Fruit fly (Drosophila melanogaster): ENCODE results near the gene Blos4.

The Blos4 gene

dm6 chr3L:10857515-10858023, 21.3 kb upstream of the Blos4 start (continued):
- no peak for TF ChIP-seq CG4318 (GFP tag; optimal IDR thresholded peaks at IDR 0.05)
- no peak for TF ChIP-seq CG8319 (GFP tag; optimal IDR thresholded peaks at IDR 0.05)
- TF ChIP-seq CG31627 (GFP tag; optimal IDR thresholded peaks at IDR 0.05) = no peak
- TF ChIP-seq Eip75B (GFP tag; optimal IDR thresholded peaks at IDR 0.05) = peak; percentile 38
- TF ChIP-seq ss (GFP tag; optimal IDR thresholded peaks at IDR 0.05) = peak; percentile 62 to 69
- TF ChIP-seq fd85E (GFP tag; optimal IDR thresholded peaks at IDR 0.05) = no peak
- peak; percentile 32; the same call in 1 of the 3 replicates for TF ChIP-seq CG8119 (GFP tag; IDR thresholded peaks at IDR 0.05)
- TF ChIP-seq spab (GFP tag; optimal IDR thresholded peaks at IDR 0.05) = no peak
- no peak for TF ChIP-seq Hr39 (GFP tag; optimal IDR thresholded peaks at IDR 0.05)
- TF ChIP-seq CG6276 (GFP tag; optimal IDR thresholded peaks at IDR 0.05) = peak; percentile 18
- peak; percentile 21 for TF ChIP-seq CG11762 (GFP tag; optimal IDR thresholded peaks at IDR 0.05; ENCODE audit: insufficient read depth)
- TF ChIP-seq Blimp-1 (GFP tag; optimal IDR thresholded peaks at IDR 0.05) = peak; percentile 28
- peak; percentile 40 for TF ChIP-seq CG3919 (GFP tag; optimal IDR thresholded peaks at IDR 0.05)
- peak; percentile 37 for TF ChIP-seq lz (GFP tag; optimal IDR thresholded peaks at IDR 0.05)
- TF ChIP-seq Hr38 (GFP tag; optimal IDR thresholded peaks at IDR 0.05) = no peak
- TF ChIP-seq OdsH (GFP tag; optimal IDR thresholded peaks at IDR 0.05) = no peak
- TF ChIP-seq CG6808 (GFP tag; optimal IDR thresholded peaks at IDR 0.05) = peak; percentile 39
- peak; percentile 14 for TF ChIP-seq Smox (GFP tag; optimal IDR thresholded peaks at IDR 0.05)
- no peak for TF ChIP-seq fd59A (GFP tag; optimal IDR thresholded peaks at IDR 0.05)
- TF ChIP-seq CG8632 (GFP tag; optimal IDR thresholded peaks at IDR 0.05) = no peak
- TF ChIP-seq Ets21C (GFP tag; optimal IDR thresholded peaks at IDR 0.05) = no peak
- peak; percentile 61 for TF ChIP-seq dsx (GFP tag; optimal IDR thresholded peaks at IDR 0.05; ENCODE audit: poor library complexity, severe bottlenecking)
- peak; percentile 74 for TF ChIP-seq Sox14 (GFP tag; optimal IDR thresholded peaks at IDR 0.05)

dm6 chr3L:10858569-10858968, 20.3 kb upstream of the Blos4 start:
- TF ChIP-seq esn (GFP tag; optimal IDR thresholded peaks at IDR 0.05) (peak; percentile 8), acj6 (GFP tag; optimal IDR thresholded peaks at IDR 0.05) (no peak), vri (GFP tag; optimal IDR thresholded peaks at IDR 0.05) (peak; percentile 9), CG6163 (GFP tag; IDR thresholded peaks at IDR 0.05) (0 out of 3 replicates have a peak, but pooled peaks have one; percentile 12), CG34406 (GFP tag; optimal IDR thresholded peaks at IDR 0.05) (peak; percentile 5), fd85E (GFP tag; optimal IDR thresholded peaks at IDR 0.05) (no peak), CG1621 (tag; optimal IDR thresholded peaks at IDR 0.05) (no peak), CG8632 (GFP tag; optimal IDR thresholded peaks at IDR 0.05) (no peak), CG4318 (GFP tag; optimal IDR thresholded peaks at IDR 0.05) (no peak), Eip93F (GFP tag; optimal IDR thresholded peaks at IDR 0.05) (no peak), CG3919 (GFP tag; optimal IDR thresholded peaks at IDR 0.05) (no peak), CG3032 (tag; optimal IDR thresholded peaks at IDR 0.05) (no peak), CG15336 (GFP tag; IDR thresholded peaks at IDR 0.05) (no peak), fkh (GFP tag; optimal IDR thresholded peaks at IDR 0.05) (peak; percentile 86)

dm6 chr3L:10860042-10860643, 18.7 kb upstream of the Blos4 start:
- TF ChIP-seq achi (GFP tag; optimal IDR thresholded peaks at IDR 0.05) (no peak), Eip75B (GFP tag; optimal IDR thresholded peaks at IDR 0.05) (no peak), OdsH (GFP tag; optimal IDR thresholded peaks at IDR 0.05) (no peak), CG31627 (GFP tag; optimal IDR thresholded peaks at IDR 0.05) (no peak), fkh (GFP tag; optimal IDR thresholded peaks at IDR 0.05) (peak; percentile 52), topi (GFP tag; optimal IDR thresholded peaks at IDR 0.05) (no peak), Blimp-1 (GFP tag; optimal IDR thresholded peaks at IDR 0.05) (no peak), Gug (GFP tag; IDR thresholded peaks at IDR 0.05) (no peak), Smox (GFP tag; optimal IDR thresholded peaks at IDR 0.05) (no peak), lz (GFP tag; optimal IDR thresholded peaks at IDR 0.05) (no peak), CG8632 (GFP tag; optimal IDR thresholded peaks at IDR 0.05) (no peak), Sox102F (GFP tag; optimal IDR thresholded peaks at IDR 0.05) (no peak), esn (GFP tag; optimal IDR thresholded peaks at IDR 0.05) (no peak), CG6163 (GFP tag; IDR thresholded peaks at IDR 0.05) (no peak), Eip78C (GFP tag) (peak; percentile 23), CG7368 (GFP tag; optimal IDR thresholded peaks at IDR 0.05) (no peak)
